Worm (Caenorhabditis elegans) whole organism, L1 larva: ENCODE measurements around the gene vps-33.1.

Experiments
- C16A3.4 ChIP-seq: fragments of 150-350 bp; optimal IDR thresholded peaks from 2 replicates; lab custom pipeline; 2014; ENCODE audit warnings: missing biosample characterization, missing genetic modification characterization
- ceh-63 ChIP-seq: fragments of 200-800 bp; sonication (Bioruptor generic); optimal IDR thresholded peaks from 2 replicates; lab custom pipeline; 2018; ENCODE audit warnings: mild to moderate bottlenecking, missing genetic modification characterization, missing compliant biosample characterization
- ceh-82 ChIP-seq, 3 experiments: fragments of 150-350 bp in 1 of 3; sonication (generic microtip) in 2 of 3; optimal IDR thresholded peaks; 2 replicates each; lab custom pipeline; 2014 to 2017; ENCODE audit warnings: missing biosample characterization in 3 of 3, missing genetic modification characterization in 3 of 3
- ces-1 ChIP-seq: fragments of 150-350 bp; optimal IDR thresholded peaks from 2 replicates; lab custom pipeline; 2014; ENCODE audit warnings: missing biosample characterization, missing genetic modification reagents, missing genetic modification characterization
- dpl-1 ChIP-seq, 3 experiments: fragments of 150-350 bp in 2 of 3; sonication (generic microtip) in 1 of 3; optimal IDR thresholded peaks; 2 replicates each; lab custom pipeline; 2014 to 2017; ENCODE audit warnings: missing biosample characterization in 3 of 3, missing genetic modification characterization in 3 of 3, missing genetic modification reagents in 3 of 3
- efl-1 ChIP-seq, 4 experiments: fragments of 150-350 bp; optimal IDR thresholded peaks in 3 of 4; peaks in 1 of 4; 1 replicate in 1 of 4; 2 replicates in 3 of 4; lab custom pipeline; 2014; ENCODE audit warnings: missing biosample characterization in 2 of 4, missing genetic modification characterization in 2 of 4, missing genetic modification reagents in 2 of 4
- elt-3 ChIP-seq, 6 experiments: fragments of 150-350 bp in 1 of 6; sonication (generic microtip); optimal IDR thresholded peaks; 2 replicates each; lab custom pipeline; 2017 to 2018; ENCODE audit warnings: missing biosample characterization in 6 of 6, missing genetic modification characterization in 6 of 6, inconsistent platforms in 1 of 6
- fkh-4 ChIP-seq: sonication (generic microtip); optimal IDR thresholded peaks from 2 replicates; lab custom pipeline; 2016; ENCODE audit warnings: missing compliant biosample characterization, missing genetic modification characterization, borderline replicate concordance
- fkh-8 ChIP-seq: sonication (generic microtip); optimal IDR thresholded peaks from 2 replicates; lab custom pipeline; 2016; ENCODE audit warnings: mild to moderate bottlenecking, missing genetic modification characterization, missing compliant biosample characterization
- hlh-17 ChIP-seq: fragments of 200-800 bp; sonication (Bioruptor generic); optimal IDR thresholded peaks from 2 replicates; lab custom pipeline; 2018; ENCODE audit warnings: missing genetic modification characterization, mild to moderate bottlenecking, missing compliant biosample characterization, moderate library complexity, borderline replicate concordance
- hlh-4 ChIP-seq: sonication (generic microtip); optimal IDR thresholded peaks from 2 replicates; lab custom pipeline; 2016; ENCODE audit warnings: mild to moderate bottlenecking, missing genetic modification characterization, missing compliant biosample characterization
- irx-1 ChIP-seq: sonication (generic microtip); optimal IDR thresholded peaks from 2 replicates; lab custom pipeline; 2016; ENCODE audit warnings: missing genetic modification characterization, missing compliant biosample characterization
- jun-1 ChIP-seq: fragments of 150-350 bp; optimal IDR thresholded peaks from 2 replicates; lab custom pipeline; 2014; ENCODE audit warnings: missing biosample characterization, missing genetic modification reagents, missing genetic modification characterization
- lin-15B ChIP-seq: fragments of 150-350 bp; sonication (generic microtip); optimal IDR thresholded peaks from 3 replicates; lab custom pipeline; 2014; ENCODE audit warnings: missing biosample characterization, missing genetic modification characterization
- lin-35 ChIP-seq, 2 experiments: fragments of 150-350 bp; optimal IDR thresholded peaks; 2 replicates each; lab custom pipeline; 2014; ENCODE audit warnings: missing biosample characterization in 2 of 2, missing genetic modification characterization in 2 of 2, missing genetic modification reagents in 2 of 2
- lin-39 ChIP-seq: fragments of 150-350 bp; optimal IDR thresholded peaks from 2 replicates; lab custom pipeline; 2014; ENCODE audit warnings: missing biosample characterization, missing genetic modification reagents, missing genetic modification characterization
- mdl-1 ChIP-seq, 2 experiments: fragments of 150-350 bp; optimal IDR thresholded peaks; 2 replicates each; lab custom pipeline; 2014 to 2017; ENCODE audit warnings: missing biosample characterization in 2 of 2, missing genetic modification characterization in 2 of 2, inconsistent platforms in 1 of 2
- mef-2 ChIP-seq: fragments of 150-350 bp; optimal IDR thresholded peaks from 2 replicates; lab custom pipeline; 2014; ENCODE audit warnings: missing biosample characterization, missing genetic modification characterization
- mep-1 ChIP-seq: fragments of 150-350 bp; optimal IDR thresholded peaks from 2 replicates; lab custom pipeline; 2014; ENCODE audit warnings: missing biosample characterization, missing genetic modification characterization
- nhr-12 ChIP-seq: sonication (generic microtip); optimal IDR thresholded peaks from 2 replicates; lab custom pipeline; 2017; ENCODE audit warnings: missing biosample characterization, missing genetic modification characterization
- nhr-19 ChIP-seq: fragments of 200-800 bp; sonication (Bioruptor generic); conservative IDR thresholded peaks from 2 replicates; pipeline ENCODE4 v1.3.6; 2022; ENCODE audit warnings: missing genetic modification characterization, missing compliant biosample characterization
- nhr-20 ChIP-seq: sonication (generic microtip); optimal IDR thresholded peaks from 2 replicates; lab custom pipeline; 2016; ENCODE audit warnings: mild to moderate bottlenecking, missing genetic modification characterization, missing compliant biosample characterization
- nhr-28 ChIP-seq: fragments of 150-350 bp; optimal IDR thresholded peaks from 2 replicates; lab custom pipeline; 2014; ENCODE audit warnings: missing biosample characterization, missing genetic modification characterization
- nhr-47 ChIP-seq: sonication (generic microtip); optimal IDR thresholded peaks from 2 replicates; lab custom pipeline; 2016; ENCODE audit warnings: mild to moderate bottlenecking, missing genetic modification characterization, moderate library complexity, missing compliant biosample characterization
- nhr-71 ChIP-seq: sonication (generic microtip); optimal IDR thresholded peaks from 2 replicates; lab custom pipeline; 2016; ENCODE audit warnings: mild to moderate bottlenecking, missing genetic modification characterization, moderate library complexity, missing compliant biosample characterization
- nhr-85 ChIP-seq: sonication (generic microtip); peaks from one replicate; lab custom pipeline; 2016; ENCODE audit warnings: missing genetic modification characterization, inconsistent platforms, missing compliant biosample characterization
- nhr-90 ChIP-seq: sonication (generic microtip); optimal IDR thresholded peaks from 2 replicates; lab custom pipeline; 2016; ENCODE audit warnings: mild to moderate bottlenecking, missing genetic modification characterization, missing compliant biosample characterization; ENCODE audit not compliant: poor library complexity
- skn-1 ChIP-seq: fragments of 150-350 bp; optimal IDR thresholded peaks from 2 replicates; lab custom pipeline; 2014; ENCODE audit warnings: missing biosample characterization, missing genetic modification characterization
- sptf-1 ChIP-seq: fragments of 150-350 bp; optimal IDR thresholded peaks from 2 replicates; lab custom pipeline; 2014; ENCODE audit warnings: missing biosample characterization, missing genetic modification characterization
- sup-37 ChIP-seq: fragments of 200-800 bp; sonication (Bioruptor generic); optimal IDR thresholded peaks from 2 replicates; lab custom pipeline; 2018; ENCODE audit warnings: mild to moderate bottlenecking, missing genetic modification characterization, missing compliant biosample characterization
- swsn-7 ChIP-seq: sonication (generic microtip); optimal IDR thresholded peaks from 2 replicates; lab custom pipeline; 2016; ENCODE audit warnings: missing genetic modification characterization, missing compliant biosample characterization
- unc-86 ChIP-seq: sonication (generic microtip); optimal IDR thresholded peaks from 2 replicates; lab custom pipeline; 2016; ENCODE audit warnings: missing genetic modification characterization, missing compliant biosample characterization
- unc-98 ChIP-seq: fragments of 200-800 bp; sonication (Bioruptor generic); IDR thresholded peaks from 2 replicates; pipeline ENCODE4 v1.3.6; 2022; ENCODE audit warnings: missing genetic modification characterization, missing compliant biosample characterization
- vab-15 ChIP-seq: sonication (generic microtip); optimal IDR thresholded peaks from 2 replicates; lab custom pipeline; 2017; ENCODE audit warnings: missing genotype, mild to moderate bottlenecking, missing genetic modification characterization, missing compliant biosample characterization
- zag-1 ChIP-seq: fragments of 150-350 bp; optimal IDR thresholded peaks from 2 replicates; lab custom pipeline; 2014; ENCODE audit warnings: missing biosample characterization, missing genetic modification characterization
- zip-4 ChIP-seq: fragments of 200-800 bp; sonication (Bioruptor generic); optimal IDR thresholded peaks from 2 replicates; lab custom pipeline; 2018; ENCODE audit warnings: mild to moderate bottlenecking, missing genetic modification characterization, moderate library complexity, missing compliant biosample characterization
- ztf-11 ChIP-seq, 2 experiments: sonication (generic microtip); optimal IDR thresholded peaks; 2 replicates each; lab custom pipeline; 2016 to 2017; ENCODE audit warnings: missing genetic modification characterization in 2 of 2, missing biosample characterization in 1 of 2, missing compliant biosample characterization in 1 of 2

Gene vps-33.1

ce11 chrIII:8717231-8717694 is 16.5 kb downstream of the vps-33.1 start, which contains the start of gene mrpl-11 (continued):
- TF ChIP-seq mdl-1 (tag; optimal IDR thresholded peaks at IDR 0.05; lab: Kevin White, UChicago) = no peak
- no peak for TF ChIP-seq vab-15 (tag; lab: Kevin White, UChicago)
- TF ChIP-seq C16A3.4 = no peak
- no peak for TF ChIP-seq unc-98 (GFP tag; lab: Robert Waterston, UW)
- no peak for TF ChIP-seq zag-1
- TF ChIP-seq hlh-17 (GFP tag; lab: Kevin White, UChicago) = no peak
- TF ChIP-seq dpl-1 (GFP tag; optimal IDR thresholded peaks at IDR 0.05; lab: Kevin White, UChicago) = peak in 2 of 3 experiments; percentile 8 to 34
- peak; percentile 9 for TF ChIP-seq swsn-7 (tag; lab: Kevin White, UChicago)
- TF ChIP-seq irx-1 (tag; lab: Kevin White, UChicago) = no peak

- peak in 1 of 2 experiments; percentile 11 for TF ChIP-seq lin-35 (GFP tag; optimal IDR thresholded peaks at IDR 0.05; lab: Kevin White, UChicago)
- TF ChIP-seq nhr-12 (tag; lab: Kevin White, UChicago) = no peak
Observed at ce11 chrIII:8718592-8718991, 17.9 kb downstream of the vps-33.1 start.

- TF ChIP-seq mep-1 = no peak
- no peak for TF ChIP-seq skn-1 (tag; lab: Kevin White, UChicago)
- no peak for TF ChIP-seq irx-1 (tag; lab: Kevin White, UChicago)
- TF ChIP-seq sup-37 (GFP tag; lab: Kevin White, UChicago) = no peak
- no peak for TF ChIP-seq ceh-63 (GFP tag; lab: Kevin White, UChicago)
- TF ChIP-seq ztf-11 (tag; optimal IDR thresholded peaks at IDR 0.05; lab: Kevin White, UChicago) = no peak
- TF ChIP-seq ceh-82 (tag; optimal IDR thresholded peaks at IDR 0.05; lab: Kevin White, UChicago) = no peak
- TF ChIP-seq nhr-28 (tag; lab: Kevin White, UChicago) = no peak
- no peak for TF ChIP-seq nhr-85 (tag; lab: Kevin White, UChicago)
- TF ChIP-seq zag-1 = no peak
- TF ChIP-seq swsn-7 (tag; lab: Kevin White, UChicago) = no peak
- no peak for TF ChIP-seq fkh-8
- TF ChIP-seq unc-86 (tag; lab: Kevin White, UChicago) = no peak
- TF ChIP-seq ces-1 (GFP tag; lab: Kevin White, UChicago) = no peak
- TF ChIP-seq nhr-19 (GFP tag; lab: Robert Waterston, UW) = no peak
- no peak for TF ChIP-seq C16A3.4
Observed at ce11 chrIII:8719105-8719504, 18.4 kb downstream of the vps-33.1 start.

- TF ChIP-seq nhr-47 (tag; lab: Kevin White, UChicago) = no peak
- TF ChIP-seq efl-1 (optimal IDR thresholded peaks at IDR 0.05; lab: Kevin White, UChicago) = no peak
- peak in 1 of 2 experiments; percentile 88 for TF ChIP-seq efl-1 (GFP tag; optimal IDR thresholded peaks at IDR 0.05 in 1 of 2; lab: Kevin White, UChicago)
Observed at ce11 chrIII:8719769-8720252, 19.1 kb downstream of the vps-33.1 start, which contains the start of gene hipr-1. Gene hipr-1 (plus strand): TSS chrIII:8720202.

ce11 chrIII:8725224-8725623 is 24.5 kb downstream of the vps-33.1 start:
- no peak for TF ChIP-seq nhr-20 (tag; lab: Kevin White, UChicago)
- TF ChIP-seq lin-39 (tag; lab: Kevin White, UChicago) = no peak
- no peak for TF ChIP-seq nhr-71 (tag; lab: Kevin White, UChicago)
- no peak for TF ChIP-seq elt-3 (tag; optimal IDR thresholded peaks at IDR 0.05; lab: Kevin White, UChicago)
- no peak for TF ChIP-seq unc-86 (tag; lab: Kevin White, UChicago)
- TF ChIP-seq efl-1 (optimal IDR thresholded peaks at IDR 0.05; lab: Kevin White, UChicago) = no peak
- TF ChIP-seq efl-1 (GFP tag; optimal IDR thresholded peaks at IDR 0.05 in 1 of 2; lab: Kevin White, UChicago) = no peak
- TF ChIP-seq jun-1 (tag; lab: Kevin White, UChicago) = no peak
- TF ChIP-seq mef-2 (tag; lab: Kevin White, UChicago) = no peak
- no peak for TF ChIP-seq C16A3.4
- no peak for TF ChIP-seq nhr-90 (tag; lab: Kevin White, UChicago)
- TF ChIP-seq zip-4 = no peak
- TF ChIP-seq fkh-4 (tag; lab: Kevin White, UChicago) = no peak
- TF ChIP-seq fkh-8 = no peak
- no peak for TF ChIP-seq irx-1 (tag; lab: Kevin White, UChicago)
- TF ChIP-seq hlh-4 (tag; lab: Kevin White, UChicago) = no peak
- no peak for TF ChIP-seq lin-15B (tag; lab: Kevin White, UChicago)
- TF ChIP-seq ceh-82 (tag; optimal IDR thresholded peaks at IDR 0.05; lab: Kevin White, UChicago) = no peak
- no peak for TF ChIP-seq ces-1 (GFP tag; lab: Kevin White, UChicago)
- TF ChIP-seq sptf-1 = no peak
